Worm (Caenorhabditis elegans): ENCODE results near the gene grsp-4.

The grsp-4 gene

DNA sequence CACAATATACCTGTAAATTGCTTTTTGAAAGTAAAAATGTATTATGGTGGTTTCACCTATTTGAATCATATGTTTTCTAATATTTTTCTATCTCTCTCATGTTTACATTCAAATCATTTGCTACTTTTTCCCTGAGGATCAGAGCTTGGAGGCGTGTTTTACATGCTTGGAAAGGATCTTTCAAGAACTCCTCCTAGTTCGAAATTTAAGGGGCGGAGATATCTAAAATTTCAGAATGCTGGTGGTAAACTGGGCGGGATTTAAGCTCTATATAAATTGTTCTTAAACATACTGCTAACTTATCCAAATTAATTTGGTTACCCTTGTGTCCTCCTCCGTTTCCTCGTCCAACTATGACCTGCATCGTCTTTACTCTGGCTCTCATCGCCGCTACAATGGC lies 43.2 kb downstream of the grsp-4 start, which contains the start of gene C12D5.5:
Gene C12D5.5 (plus strand): TSS at position 301 of the 400 bp plus-strand sequence.
- no peak for TF ChIP-seq ceh-39 (tag; optimal IDR thresholded peaks at IDR 0.05)
- TF ChIP-seq ces-1 (GFP tag; optimal IDR thresholded peaks at IDR 0.05), result no peak
- TF ChIP-seq mep-1 (tag; optimal IDR thresholded peaks at IDR 0.05), result no peak
- TF ChIP-seq ham-2 (GFP tag; optimal IDR thresholded peaks at IDR 0.05), result no peak
- no peak for TF ChIP-seq mls-2 (tag; optimal IDR thresholded peaks at IDR 0.05)
- no peak for TF ChIP-seq mab-5 (tag; optimal IDR thresholded peaks at IDR 0.05)
- TF ChIP-seq pha-4 (tag; optimal IDR thresholded peaks at IDR 0.05), result no peak
- no peak for TF ChIP-seq nhr-28 (tag; optimal IDR thresholded peaks at IDR 0.05)
- no peak for TF ChIP-seq M03D4.4 (tag; optimal IDR thresholded peaks at IDR 0.05)
- TF ChIP-seq nhr-237 (tag; optimal IDR thresholded peaks at IDR 0.05), result no peak
- TF ChIP-seq hlh-1 (tag; optimal IDR thresholded peaks at IDR 0.05), result no peak
- TF ChIP-seq drap-1 (GFP tag; optimal IDR thresholded peaks at IDR 0.05), result no peak
- TF ChIP-seq snpc-4 (tag; optimal IDR thresholded peaks at IDR 0.05), result no peak
- no peak for TF ChIP-seq nhr-2 (tag; optimal IDR thresholded peaks at IDR 0.05)
- no peak for TF ChIP-seq sptf-1 (tag; optimal IDR thresholded peaks at IDR 0.05)
- no peak for TF ChIP-seq lin-13 (tag; optimal IDR thresholded peaks at IDR 0.05)

ce11 chrV:7672258-7672657 lies 47.5 kb downstream of the grsp-4 start, which contains the start of gene C12D5.4:
Gene C12D5.4 (plus strand): TSS chrV:7672558.
- TF ChIP-seq drap-1 (GFP tag; optimal IDR thresholded peaks at IDR 0.05), result no peak

- TF ChIP-seq ceh-39 (tag; optimal IDR thresholded peaks at IDR 0.05) (no peak), nhr-2 (tag; optimal IDR thresholded peaks at IDR 0.05) (no peak), mep-1 (tag; optimal IDR thresholded peaks at IDR 0.05) (no peak), tbx-8 (GFP tag; optimal IDR thresholded peaks at IDR 0.05) (no peak), drap-1 (GFP tag; optimal IDR thresholded peaks at IDR 0.05) (no peak), unc-39 (tag; optimal IDR thresholded peaks at IDR 0.05) (no peak), elt-1 (tag; optimal IDR thresholded peaks at IDR 0.05; ENCODE audit: borderline replicate concordance, insufficient read depth) (no peak), snpc-4 (tag; optimal IDR thresholded peaks at IDR 0.05) (no peak), mls-2 (tag; optimal IDR thresholded peaks at IDR 0.05) (no peak), ceh-43 (GFP tag; optimal IDR thresholded peaks at IDR 0.05) (no peak), zip-8 (tag; optimal IDR thresholded peaks at IDR 0.05) (no peak), unc-120 (tag; optimal IDR thresholded peaks at IDR 0.05; ENCODE audit: poor library complexity, severe bottlenecking) (no peak)
These were observed 51.2 kb downstream of the grsp-4 start, which contains the start of gene C12D5.3 for ce11 chrV:7675904-7676303. Gene C12D5.3 (plus strand): TSS chrV:7676204.

All from whole organism, mixed stage, embryonic.